Fruit fly (Drosophila melanogaster) whole organism, embryonic: Measurements from ENCODE around the gene Sfp33A4.

ENCODE experiments used
- Antp ChIP-seq: fragments of 200-800 bp; sonication (Bioruptor generic); optimal IDR thresholded peaks from 3 replicates; lab custom pipeline; 2016; ENCODE audit warnings: missing biosample characterization, missing genetic modification characterization
- Atf-2 ChIP-seq: fragments of 200-800 bp; sonication (Bioruptor generic); optimal IDR thresholded peaks from 2 replicates; lab custom pipeline; 2016; ENCODE audit warnings: missing biosample characterization, missing genetic modification characterization
- Atf6 ChIP-seq: fragments of 200-800 bp; sonication (Bioruptor generic); IDR thresholded peaks from 2 replicates; pipeline ENCODE4 v1.3.6; 2022; ENCODE audit warnings: missing biosample characterization, missing genetic modification characterization
- Awh ChIP-seq: fragments of 200-800 bp; sonication (Bioruptor generic); IDR thresholded peaks from 2 replicates; pipeline ENCODE4, ENCODE4 v1.3.6; 2022; ENCODE audit warnings: missing biosample characterization, missing genetic modification characterization
- BEAF-32 ChIP-seq: fragments of 200-800 bp; sonication (Bioruptor generic); optimal IDR thresholded peaks from 3 replicates; lab custom pipeline; 2017; ENCODE audit warnings: missing biosample characterization, missing genetic modification characterization, mild to moderate bottlenecking, moderate library complexity, missing genetic modification reagents
- Bgb ChIP-seq: fragments of 200-800 bp; sonication (Bioruptor generic); IDR thresholded peaks from 2 replicates; pipeline ENCODE4 v1.3.6; 2022; ENCODE audit warnings: missing biosample characterization, missing genetic modification characterization; ENCODE audit not compliant: partially characterized antibody
- C15 ChIP-seq: fragments of 200-800 bp; sonication (Bioruptor generic); IDR thresholded peaks from 3 replicates; pipeline ENCODE4 v1.3.6; 2022; ENCODE audit warnings: missing biosample characterization, missing genetic modification characterization
- CG10979 ChIP-seq: fragments of 200-800 bp; sonication (Bioruptor generic); optimal IDR thresholded peaks from 2 replicates; lab custom pipeline; 2018; ENCODE audit warnings: missing biosample characterization, mild to moderate bottlenecking, missing genetic modification characterization, moderate library complexity
- CG13894 ChIP-seq: fragments of 200-800 bp; sonication (Bioruptor generic); optimal IDR thresholded peaks from 3 replicates; lab custom pipeline; 2018; ENCODE audit warnings: missing biosample characterization, mild to moderate bottlenecking, missing genetic modification characterization, moderate library complexity
- CG15011 ChIP-seq: fragments of 200-800 bp; sonication (Bioruptor generic); optimal IDR thresholded peaks from 3 replicates; lab custom pipeline; 2018; ENCODE audit warnings: missing biosample characterization, mild to moderate bottlenecking, missing genetic modification characterization
- CG15479 ChIP-seq: fragments of 200-800 bp; sonication (Bioruptor generic); optimal IDR thresholded peaks from 3 replicates; lab custom pipeline; 2019; ENCODE audit warnings: missing biosample characterization, mild to moderate bottlenecking, missing genetic modification characterization, moderate library complexity
- CG1832 ChIP-seq: fragments of 200-800 bp; sonication (Bioruptor generic); optimal IDR thresholded peaks from 2 replicates; lab custom pipeline; 2017; ENCODE audit warnings: missing biosample characterization, mild to moderate bottlenecking, missing genetic modification characterization, inconsistent platforms
- CG18619 ChIP-seq: fragments of 200-800 bp; sonication (Bioruptor generic); optimal IDR thresholded peaks from 3 replicates; lab custom pipeline; 2017; ENCODE audit warnings: missing biosample characterization, mild to moderate bottlenecking, missing genetic modification characterization
- CG2129 ChIP-seq: fragments of 200-800 bp; sonication (Bioruptor generic); IDR thresholded peaks from 2 replicates; pipeline ENCODE4 v1.3.6; 2022; ENCODE audit warnings: missing biosample characterization, missing genetic modification characterization; ENCODE audit not compliant: partially characterized antibody
- CG3163 ChIP-seq: fragments of 200-800 bp; sonication (Bioruptor generic); optimal IDR thresholded peaks from 3 replicates; lab custom pipeline; 2016; ENCODE audit warnings: missing biosample characterization, missing genetic modification characterization
- CG34224 ChIP-seq: fragments of 200-800 bp; sonication (Bioruptor generic); IDR thresholded peaks from 3 replicates; pipeline ENCODE4 v1.3.6; 2022; ENCODE audit warnings: missing biosample characterization, missing genetic modification characterization; ENCODE audit not compliant: partially characterized antibody
- CG34422 ChIP-seq: fragments of 200-800 bp; sonication (Bioruptor generic); IDR thresholded peaks from 3 replicates; pipeline ENCODE4 v1.3.6; 2022; ENCODE audit warnings: missing biosample characterization, missing genetic modification characterization
- CG7839 ChIP-seq: fragments of 200-800 bp; sonication (Bioruptor generic); optimal IDR thresholded peaks from 3 replicates; lab custom pipeline; 2018; ENCODE audit warnings: missing biosample characterization, mild to moderate bottlenecking, missing genetic modification characterization, moderate library complexity
- CG8944 ChIP-seq: fragments of 200-800 bp; sonication (Bioruptor generic); optimal IDR thresholded peaks from 3 replicates; lab custom pipeline; 2016; ENCODE audit warnings: missing biosample characterization, missing genetic modification characterization
- CTCF ChIP-seq: fragments of 200-800 bp; sonication (Bioruptor generic); optimal IDR thresholded peaks from 2 replicates; lab custom pipeline; 2017; ENCODE audit warnings: missing biosample characterization, mild to moderate bottlenecking, missing genetic modification characterization, moderate library complexity
- Dbx ChIP-seq: fragments of 200-800 bp; sonication (Bioruptor generic); IDR thresholded peaks from 3 replicates; pipeline ENCODE4 v1.3.6; 2022; ENCODE audit warnings: missing biosample characterization, missing genetic modification characterization
- Fer1 ChIP-seq: fragments of 200-800 bp; sonication (Bioruptor generic); optimal IDR thresholded peaks from 2 replicates; lab custom pipeline; 2017; ENCODE audit warnings: missing biosample characterization, mild to moderate bottlenecking, missing genetic modification characterization
- Meics ChIP-seq: fragments of 200-800 bp; sonication (Bioruptor generic); optimal IDR thresholded peaks from 2 replicates; lab custom pipeline; 2017; ENCODE audit warnings: missing biosample characterization, mild to moderate bottlenecking, missing genetic modification characterization
- Mrtf ChIP-seq: fragments of 200-800 bp; sonication (Bioruptor generic); IDR thresholded peaks from 3 replicates; pipeline ENCODE4 v1.3.6; 2022; ENCODE audit warnings: missing biosample characterization, missing genetic modification characterization
- Optix ChIP-seq: fragments of 200-800 bp; sonication (Bioruptor generic); IDR thresholded peaks from 3 replicates; pipeline ENCODE4 v1.3.6; 2022; ENCODE audit warnings: missing biosample characterization, missing genetic modification characterization
- Side ChIP-seq: fragments of 200-800 bp; sonication (Bioruptor generic); optimal IDR thresholded peaks from 2 replicates; lab custom pipeline; 2016; ENCODE audit warnings: missing biosample characterization, missing genetic modification characterization
- Sry-β ChIP-seq: fragments of 200-800 bp; sonication (Bioruptor generic); optimal IDR thresholded peaks from 2 replicates; lab custom pipeline; 2018; ENCODE audit warnings: missing biosample characterization, mild to moderate bottlenecking, missing genetic modification characterization, moderate library complexity
- Sry-δ ChIP-seq: fragments of 200-800 bp; sonication (Bioruptor generic); optimal IDR thresholded peaks from 2 replicates; lab custom pipeline; 2016; ENCODE audit warnings: missing biosample characterization, missing genetic modification characterization
- Trl ChIP-seq, 3 experiments: fragments of >200 bp in 2 of 3; fragments of 200-800 bp in 1 of 3; sonication (Bioruptor generic) in 1 of 3; optimal IDR thresholded peaks; 2 replicates in 1 of 3; 3 replicates in 2 of 3; lab custom pipeline; 2016 to 2017; ENCODE audit warnings: missing biosample characterization in 1 of 3, missing genetic modification characterization in 1 of 3
- Xbp1 ChIP-seq: fragments of 200-800 bp; sonication (Bioruptor generic); optimal IDR thresholded peaks from 3 replicates; lab custom pipeline; 2016; ENCODE audit warnings: missing biosample characterization, mild to moderate bottlenecking, missing genetic modification characterization
- al ChIP-seq: fragments of 200-800 bp; sonication (Bioruptor generic); IDR thresholded peaks from 2 replicates; pipeline ENCODE4 v1.3.6; 2022; ENCODE audit warnings: missing biosample characterization, missing genetic modification characterization
- chinmo ChIP-seq: fragments of 200-800 bp; sonication (Bioruptor generic); IDR thresholded peaks from 4 replicates; pipeline ENCODE4 v1.3.6; 2022; ENCODE audit warnings: missing biosample characterization, missing genetic modification characterization; ENCODE audit not compliant: partially characterized antibody
- ci ChIP-seq: fragments of 200-800 bp; sonication (Bioruptor generic); IDR thresholded peaks from 3 replicates; pipeline ENCODE4 v1.3.6; 2022; ENCODE audit warnings: missing biosample characterization, missing genetic modification characterization
- cwo ChIP-seq: fragments of 200-800 bp; sonication (Bioruptor generic); optimal IDR thresholded peaks from 3 replicates; lab custom pipeline; 2017; ENCODE audit warnings: missing biosample characterization, missing genetic modification characterization, mild to moderate bottlenecking, moderate library complexity, missing genetic modification reagents
- emc ChIP-seq: fragments of 200-800 bp; sonication (Bioruptor generic); optimal IDR thresholded peaks from 2 replicates; lab custom pipeline; 2016; ENCODE audit warnings: missing biosample characterization, missing genetic modification characterization
- fd3F ChIP-seq: fragments of 200-800 bp; sonication (Bioruptor generic); optimal IDR thresholded peaks from 2 replicates; lab custom pipeline; 2018; ENCODE audit warnings: missing biosample characterization, mild to moderate bottlenecking, missing genetic modification characterization, moderate library complexity
- h ChIP-seq: fragments of >200 bp; optimal IDR thresholded peaks from 2 replicates; lab custom pipeline; 2017
- inv ChIP-seq: fragments of 200-800 bp; sonication (Bioruptor generic); IDR thresholded peaks from 2 replicates; pipeline ENCODE4 v1.3.6; 2022; ENCODE audit warnings: missing biosample characterization, missing genetic modification characterization; ENCODE audit not compliant: partially characterized antibody
- lbe ChIP-seq: fragments of 200-800 bp; sonication (Bioruptor generic); optimal IDR thresholded peaks from 2 replicates; lab custom pipeline; 2016; ENCODE audit warnings: missing biosample characterization, mild to moderate bottlenecking, missing genetic modification characterization
- luna ChIP-seq: fragments of 200-800 bp; sonication (Bioruptor generic); optimal IDR thresholded peaks from 2 replicates; lab custom pipeline; 2016; ENCODE audit warnings: missing biosample characterization, missing genetic modification characterization
- mld ChIP-seq: fragments of 200-800 bp; sonication (Bioruptor generic); IDR thresholded peaks from 3 replicates; pipeline ENCODE4 v1.3.6; 2022; ENCODE audit warnings: missing biosample characterization, missing genetic modification characterization; ENCODE audit not compliant: partially characterized antibody
- nau ChIP-seq: fragments of 200-800 bp; sonication (Bioruptor generic); optimal IDR thresholded peaks from 3 replicates; lab custom pipeline; 2017; ENCODE audit warnings: missing biosample characterization, mild to moderate bottlenecking, missing genetic modification characterization, missing genetic modification reagents
- pnt ChIP-seq: fragments of 200-800 bp; sonication (Bioruptor generic); optimal IDR thresholded peaks from 3 replicates; lab custom pipeline; 2016; ENCODE audit warnings: missing biosample characterization, missing genetic modification characterization
- pros ChIP-seq: fragments of 200-800 bp; sonication (Bioruptor generic); optimal IDR thresholded peaks from 3 replicates; lab custom pipeline; 2019; ENCODE audit warnings: missing biosample characterization, mild to moderate bottlenecking, missing genetic modification characterization, moderate library complexity
- ranshi ChIP-seq: fragments of 200-800 bp; sonication (Bioruptor generic); IDR thresholded peaks from 2 replicates; pipeline ENCODE4 v1.3.6; 2022; ENCODE audit warnings: missing biosample characterization, missing genetic modification characterization
- schlank ChIP-seq: fragments of 200-800 bp; sonication (Bioruptor generic); optimal IDR thresholded peaks from 2 replicates; lab custom pipeline; 2018; ENCODE audit warnings: missing biosample characterization, mild to moderate bottlenecking, missing genetic modification characterization
- sima ChIP-seq: fragments of 200-800 bp; sonication (Bioruptor generic); optimal IDR thresholded peaks from 2 replicates; lab custom pipeline; 2016; ENCODE audit warnings: missing biosample characterization, missing genetic modification characterization
- slbo ChIP-seq: fragments of 200-800 bp; sonication (Bioruptor generic); IDR thresholded peaks from 2 replicates; pipeline ENCODE4 v1.3.6; 2022; ENCODE audit warnings: missing biosample characterization, missing genetic modification characterization
- ttk ChIP-seq: fragments of 200-800 bp; sonication (Bioruptor generic); IDR thresholded peaks from 2 replicates; pipeline ENCODE4 v2.1.2; 2022; ENCODE audit warnings: missing biosample characterization, missing genetic modification characterization
- vvl ChIP-seq: fragments of 200-800 bp; sonication (Bioruptor generic); IDR thresholded peaks from 2 replicates; pipeline ENCODE4 v1.3.6; 2022; ENCODE audit warnings: missing biosample characterization, missing genetic modification characterization

Gene Sfp33A4

dm6 chr2L:11807697-11808226 lies 29.3 kb upstream of the Sfp33A4 start (continued):
- no peak for TF ChIP-seq emc (GFP tag; lab: Kevin White, UChicago)
- TF ChIP-seq CG18619, result no peak
- no peak for TF ChIP-seq Meics
- TF ChIP-seq CG2129 (GFP tag; lab: Robert Waterston, UW), result no peak
- TF ChIP-seq Atf-2 (GFP tag; lab: Kevin White, UChicago), result no peak
- TF ChIP-seq Xbp1 (GFP tag; lab: Kevin White, UChicago), result no peak
- no peak for TF ChIP-seq Sry-δ
- TF ChIP-seq pnt (GFP tag; lab: Kevin White, UChicago), result no peak
- TF ChIP-seq chinmo (GFP tag; lab: Robert Waterston, UW), result peak; percentile 98
- no peak for TF ChIP-seq CG15011
- peak; percentile 24; the same call in 1 of the 2 replicates for TF ChIP-seq ttk (GFP tag; lab: Robert Waterston, UW)
- TF ChIP-seq cwo (GFP tag; lab: Kevin White, UChicago), result no peak
- peak; percentile 37; the same call in 1 of the 2 replicates for TF ChIP-seq Atf6 (GFP tag; lab: Robert Waterston, UW)
- TF ChIP-seq BEAF-32 (GFP tag; lab: Kevin White, UChicago), result no peak
- peak; percentile 22 for TF ChIP-seq schlank (tag; lab: Kevin White, UChicago)
- no peak for TF ChIP-seq luna (GFP tag; lab: Kevin White, UChicago)
- TF ChIP-seq CG3163 (GFP tag; lab: Kevin White, UChicago), result peak; percentile 28
- TF ChIP-seq Bgb (GFP tag; lab: Robert Waterston, UW), result peak; percentile 72
- peak; percentile 72; the same call in 1 of the 3 replicates for TF ChIP-seq CG34422 (GFP tag; lab: Robert Waterston, UW)
- TF ChIP-seq fd3F (GFP tag; lab: Kevin White, UChicago), result no peak
- peak; percentile 80 for TF ChIP-seq ci (GFP tag; lab: Robert Waterston, UW)
- peak; percentile 26 for TF ChIP-seq CG15479 (GFP tag; lab: Kevin White, UChicago)
- peak; percentile 78 for TF ChIP-seq CG13894 (tag; lab: Kevin White, UChicago)
- no peak for TF ChIP-seq CG10979 (tag; lab: Kevin White, UChicago)
- no peak for TF ChIP-seq Awh (GFP tag; lab: Robert Waterston, UW)
- TF ChIP-seq lbe (GFP tag; lab: Kevin White, UChicago), result no peak
- peak; percentile 93 for TF ChIP-seq pros (GFP tag; lab: Kevin White, UChicago)
- TF ChIP-seq mld (GFP tag; lab: Robert Waterston, UW), result no peak
- peak; percentile 15 for TF ChIP-seq Antp (GFP tag; lab: Kevin White, UChicago)
- no peak; the same call in 1 of the 2 replicates for TF ChIP-seq ranshi (GFP tag; lab: Robert Waterston, UW)
- TF ChIP-seq Side, result peak; percentile 34
- peak; percentile 68; the same call in 2 of the 3 replicates for TF ChIP-seq Dbx (GFP tag; lab: Robert Waterston, UW)
- TF ChIP-seq C15, result no peak
- TF ChIP-seq Mrtf (GFP tag; lab: Robert Waterston, UW), result no peak
- no peak for TF ChIP-seq sima (GFP tag; lab: Kevin White, UChicago)
- TF ChIP-seq CG34224 (GFP tag; lab: Robert Waterston, UW), result peak; percentile 24; the same call in 1 of the 3 replicates
- no peak for TF ChIP-seq Optix
- no peak for TF ChIP-seq CG1832 (GFP tag; lab: Kevin White, UChicago)
- no peak for TF ChIP-seq CTCF
- TF ChIP-seq nau (GFP tag; lab: Kevin White, UChicago), result no peak
- no peak for TF ChIP-seq CG8944
- peak; percentile 60 for TF ChIP-seq vvl
- no peak for TF ChIP-seq CG7839 (tag; lab: Kevin White, UChicago)
- TF ChIP-seq al (GFP tag; lab: Robert Waterston, UW), result no peak
- no peak for TF ChIP-seq Fer1 (GFP tag; lab: Kevin White, UChicago)
- peak; percentile 23; the same call in 1 of the 2 replicates for TF ChIP-seq inv (GFP tag; lab: Robert Waterston, UW)
- TF ChIP-seq Trl (optimal IDR thresholded peaks at IDR 0.05; lab: Kevin White, UChicago), result no peak
- peak; percentile 24 for TF ChIP-seq Trl (GFP tag; optimal IDR thresholded peaks at IDR 0.05; lab: Kevin White, UChicago)
- TF ChIP-seq h, result no peak
- TF ChIP-seq slbo (GFP tag; lab: Robert Waterston, UW), result peak; percentile 45; the same call in 1 of the 2 replicates
- no peak for TF ChIP-seq Sry-β (GFP tag; lab: Kevin White, UChicago)
